Worm (Caenorhabditis elegans) whole organism, L1 larva: ENCODE data around the gene mcm-2.
A peak's percentile ranks its signal among the peaks of the same experiment; 100 is the strongest.

Experiments used
- C04F5.9 ChIP-seq: sonication (generic microtip); optimal IDR thresholded peaks from 2 replicates; lab custom pipeline; 2016; ENCODE audit warnings: missing genetic modification characterization, missing compliant biosample characterization
- C16A3.4 ChIP-seq: fragments of 150-350 bp; optimal IDR thresholded peaks from 2 replicates; lab custom pipeline; 2014; ENCODE audit warnings: missing biosample characterization, missing genetic modification characterization
- Y116A8C.19 ChIP-seq: sonication (generic microtip); optimal IDR thresholded peaks from 2 replicates; lab custom pipeline; 2016; ENCODE audit warnings: missing compliant biosample characterization, missing genetic modification characterization, borderline replicate concordance
- aha-1 ChIP-seq: fragments of 150-350 bp; optimal IDR thresholded peaks from 2 replicates; lab custom pipeline; 2014; ENCODE audit warnings: missing biosample characterization, missing genetic modification characterization
- alr-1 ChIP-seq: fragments of 200-800 bp; sonication (Bioruptor generic); optimal IDR thresholded peaks from 2 replicates; lab custom pipeline; 2018; ENCODE audit warnings: borderline replicate concordance, mild to moderate bottlenecking, missing genetic modification characterization, missing compliant biosample characterization
- aly-2 ChIP-seq: fragments of 150-350 bp; optimal IDR thresholded peaks from 2 replicates; lab custom pipeline; 2014; ENCODE audit warnings: missing biosample characterization, missing genetic modification characterization
- ama-1 ChIP-seq: fragments of 150-350 bp; optimal IDR thresholded peaks from 2 replicates; lab custom pipeline; 2014
- ceh-88 ChIP-seq: fragments of 200-800 bp; sonication (Bioruptor generic); IDR thresholded peaks from 2 replicates; pipeline ENCODE4 v1.3.6; 2022; ENCODE audit warnings: missing genetic modification characterization, missing compliant biosample characterization
- ces-1 ChIP-seq: fragments of 150-350 bp; optimal IDR thresholded peaks from 2 replicates; lab custom pipeline; 2014; ENCODE audit warnings: missing biosample characterization, missing genetic modification reagents, missing genetic modification characterization
- dpl-1 ChIP-seq, 3 experiments: fragments of 150-350 bp in 2 of 3; sonication (generic microtip) in 1 of 3; optimal IDR thresholded peaks; 2 replicates each; lab custom pipeline; 2014 to 2017; ENCODE audit warnings: missing biosample characterization in 3 of 3, missing genetic modification characterization in 3 of 3, missing genetic modification reagents in 3 of 3
- dsc-1 ChIP-seq: sonication (generic microtip); optimal IDR thresholded peaks from 2 replicates; lab custom pipeline; 2016; ENCODE audit warnings: mild to moderate bottlenecking, missing genetic modification characterization, missing compliant biosample characterization
- efl-1 ChIP-seq, 4 experiments: fragments of 150-350 bp; optimal IDR thresholded peaks in 3 of 4; peaks in 1 of 4; 1 replicate in 1 of 4; 2 replicates in 3 of 4; lab custom pipeline; 2014; ENCODE audit warnings: missing biosample characterization in 2 of 4, missing genetic modification characterization in 2 of 4, missing genetic modification reagents in 2 of 4
- elt-2 ChIP-seq: sonication (generic microtip); optimal IDR thresholded peaks from 2 replicates; lab custom pipeline; 2016; ENCODE audit warnings: missing genetic modification characterization, mild to moderate bottlenecking, inconsistent platforms, missing compliant biosample characterization, missing genetic modification reagents
- fkh-10 ChIP-seq: sonication (generic microtip); optimal IDR thresholded peaks from 2 replicates; lab custom pipeline; 2017; ENCODE audit warnings: missing biosample characterization, missing genetic modification reagents, missing genetic modification characterization
- fkh-4 ChIP-seq: sonication (generic microtip); optimal IDR thresholded peaks from 2 replicates; lab custom pipeline; 2016; ENCODE audit warnings: missing compliant biosample characterization, missing genetic modification characterization, borderline replicate concordance
- grh-1 ChIP-seq: fragments of 200-800 bp; sonication (Bioruptor generic); IDR thresholded peaks from 2 replicates; pipeline ENCODE4 v1.3.6; 2022; ENCODE audit warnings: missing genetic modification reagents, missing genetic modification characterization, missing compliant biosample characterization
- hlh-17 ChIP-seq: fragments of 200-800 bp; sonication (Bioruptor generic); optimal IDR thresholded peaks from 2 replicates; lab custom pipeline; 2018; ENCODE audit warnings: missing genetic modification characterization, mild to moderate bottlenecking, missing compliant biosample characterization, moderate library complexity, borderline replicate concordance
- hlh-4 ChIP-seq: sonication (generic microtip); optimal IDR thresholded peaks from 2 replicates; lab custom pipeline; 2016; ENCODE audit warnings: mild to moderate bottlenecking, missing genetic modification characterization, missing compliant biosample characterization
- irx-1 ChIP-seq: sonication (generic microtip); optimal IDR thresholded peaks from 2 replicates; lab custom pipeline; 2016; ENCODE audit warnings: missing genetic modification characterization, missing compliant biosample characterization
- isw-1 ChIP-seq: fragments of 200-800 bp; sonication (Bioruptor generic); IDR thresholded peaks from 2 replicates; pipeline ENCODE4 v1.3.6; 2022; ENCODE audit warnings: missing genetic modification characterization, missing compliant biosample characterization
- jun-1 ChIP-seq: fragments of 150-350 bp; optimal IDR thresholded peaks from 2 replicates; lab custom pipeline; 2014; ENCODE audit warnings: missing biosample characterization, missing genetic modification reagents, missing genetic modification characterization
- lsy-2 ChIP-seq, 2 experiments: fragments of 150-350 bp; optimal IDR thresholded peaks; 2 replicates each; lab custom pipeline; 2014; ENCODE audit warnings: missing biosample characterization in 2 of 2, missing genetic modification characterization in 2 of 2
- mab-9 ChIP-seq: fragments of 200-800 bp; sonication (Bioruptor generic); IDR thresholded peaks from 2 replicates; pipeline ENCODE4 v1.3.6; 2022; ENCODE audit warnings: missing genetic modification reagents, missing genetic modification characterization, missing compliant biosample characterization
- mdl-1 ChIP-seq, 2 experiments: fragments of 150-350 bp; optimal IDR thresholded peaks; 2 replicates each; lab custom pipeline; 2014 to 2017; ENCODE audit warnings: missing biosample characterization in 2 of 2, missing genetic modification characterization in 2 of 2, inconsistent platforms in 1 of 2
- mef-2 ChIP-seq: fragments of 150-350 bp; optimal IDR thresholded peaks from 2 replicates; lab custom pipeline; 2014; ENCODE audit warnings: missing biosample characterization, missing genetic modification characterization
- nhr-12 ChIP-seq: sonication (generic microtip); optimal IDR thresholded peaks from 2 replicates; lab custom pipeline; 2017; ENCODE audit warnings: missing biosample characterization, missing genetic modification characterization
- nhr-47 ChIP-seq: sonication (generic microtip); optimal IDR thresholded peaks from 2 replicates; lab custom pipeline; 2016; ENCODE audit warnings: mild to moderate bottlenecking, missing genetic modification characterization, moderate library complexity, missing compliant biosample characterization
- nhr-71 ChIP-seq: sonication (generic microtip); optimal IDR thresholded peaks from 2 replicates; lab custom pipeline; 2016; ENCODE audit warnings: mild to moderate bottlenecking, missing genetic modification characterization, moderate library complexity, missing compliant biosample characterization
- nhr-77 ChIP-seq: fragments of 150-350 bp; optimal IDR thresholded peaks from 2 replicates; lab custom pipeline; 2014; ENCODE audit warnings: missing biosample characterization, missing genetic modification characterization
- nhr-90 ChIP-seq: sonication (generic microtip); optimal IDR thresholded peaks from 2 replicates; lab custom pipeline; 2016; ENCODE audit warnings: mild to moderate bottlenecking, missing genetic modification characterization, missing compliant biosample characterization; ENCODE audit not compliant: poor library complexity
- pag-3 ChIP-seq: sonication (generic microtip); optimal IDR thresholded peaks from 2 replicates; lab custom pipeline; 2017; ENCODE audit warnings: missing genetic modification characterization, mild to moderate bottlenecking, missing compliant biosample characterization, antibody characterized with exemption, borderline replicate concordance; ENCODE audit not compliant: insufficient read depth
- pax-3 ChIP-seq: fragments of 200-800 bp; sonication (Bioruptor generic); optimal IDR thresholded peaks from 2 replicates; lab custom pipeline; 2018; ENCODE audit warnings: mild to moderate bottlenecking, missing genetic modification characterization, moderate library complexity, missing compliant biosample characterization
- rnt-1 ChIP-seq: sonication (generic microtip); optimal IDR thresholded peaks from 2 replicates; lab custom pipeline; 2016; ENCODE audit warnings: mild to moderate bottlenecking, missing genetic modification characterization, moderate library complexity, missing compliant biosample characterization
- snu-23 ChIP-seq: sonication (generic microtip); optimal IDR thresholded peaks from 2 replicates; lab custom pipeline; 2016; ENCODE audit warnings: missing genetic modification characterization, missing compliant biosample characterization
- zip-4 ChIP-seq: fragments of 200-800 bp; sonication (Bioruptor generic); optimal IDR thresholded peaks from 2 replicates; lab custom pipeline; 2018; ENCODE audit warnings: mild to moderate bottlenecking, missing genetic modification characterization, moderate library complexity, missing compliant biosample characterization
- ztf-11 ChIP-seq, 2 experiments: sonication (generic microtip); optimal IDR thresholded peaks; 2 replicates each; lab custom pipeline; 2016 to 2017; ENCODE audit warnings: missing genetic modification characterization in 2 of 2, missing biosample characterization in 1 of 2, missing compliant biosample characterization in 1 of 2
- ztf-4 ChIP-seq: fragments of 150-350 bp; optimal IDR thresholded peaks from 2 replicates; lab custom pipeline; 2014; ENCODE audit warnings: missing biosample characterization, missing genetic modification characterization

The mcm-2 gene

DNA sequence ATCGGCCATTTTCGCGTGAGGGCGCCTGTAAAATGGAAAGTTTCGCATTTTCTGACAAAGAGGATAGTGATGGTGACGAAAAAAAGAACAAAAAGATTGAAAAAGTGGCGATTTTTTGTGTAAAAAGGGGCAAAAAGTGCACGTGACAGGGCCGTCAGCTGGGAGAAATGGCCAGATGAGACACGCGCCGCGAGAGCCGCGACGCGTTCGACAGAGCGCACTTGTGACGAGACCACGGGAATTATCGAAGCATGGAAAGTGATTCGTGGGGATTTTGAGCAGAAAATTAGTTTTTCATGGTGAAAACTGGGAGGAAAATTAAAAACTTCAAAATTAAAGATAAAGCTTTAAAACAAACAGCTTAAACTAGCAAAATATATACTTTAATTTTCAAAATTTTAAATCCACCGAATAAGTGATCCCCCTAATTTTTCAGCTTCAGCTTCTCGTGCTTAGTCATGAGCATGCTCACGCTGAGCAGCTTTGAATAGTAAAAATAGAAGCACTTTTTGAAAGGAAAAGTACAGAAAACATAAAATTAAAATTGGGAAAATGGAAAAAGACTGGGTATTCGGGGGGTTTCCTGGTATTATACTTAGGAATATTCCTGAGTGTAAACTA, 38.8 kb downstream of the mcm-2 start, which contains the start of gene W03C9.5 (continued):
- TF ChIP-seq hlh-17 (GFP tag; lab: Kevin White, UChicago) = no peak
- TF ChIP-seq nhr-77 = peak; percentile 90
- TF ChIP-seq ztf-11 (tag; optimal IDR thresholded peaks at IDR 0.05; lab: Kevin White, UChicago) = peak in 1 of 2 experiments; percentile 91
- TF ChIP-seq snu-23 (GFP tag; lab: Kevin White, UChicago) = peak; percentile 98
- peak in 1 of 2 experiments; percentile 98 for TF ChIP-seq mdl-1 (tag; optimal IDR thresholded peaks at IDR 0.05; lab: Kevin White, UChicago)
- TF ChIP-seq alr-1 (tag; lab: Kevin White, UChicago) = no peak
- TF ChIP-seq fkh-4 (tag; lab: Kevin White, UChicago) = peak; percentile 46
- peak; percentile 68 for TF ChIP-seq aly-2 (tag; lab: Kevin White, UChicago)
- peak; percentile 96 for TF ChIP-seq nhr-47 (tag; lab: Kevin White, UChicago)
- TF ChIP-seq mef-2 (tag; lab: Kevin White, UChicago) = peak; percentile 75
- TF ChIP-seq pax-3 (tag; lab: Kevin White, UChicago) = peak; percentile 96
- TF ChIP-seq nhr-71 (tag; lab: Kevin White, UChicago) = peak; percentile 98
- TF ChIP-seq nhr-90 (tag; lab: Kevin White, UChicago) = peak; percentile 94
- TF ChIP-seq ztf-4 (tag; lab: Kevin White, UChicago) = peak; percentile 82

DNA sequence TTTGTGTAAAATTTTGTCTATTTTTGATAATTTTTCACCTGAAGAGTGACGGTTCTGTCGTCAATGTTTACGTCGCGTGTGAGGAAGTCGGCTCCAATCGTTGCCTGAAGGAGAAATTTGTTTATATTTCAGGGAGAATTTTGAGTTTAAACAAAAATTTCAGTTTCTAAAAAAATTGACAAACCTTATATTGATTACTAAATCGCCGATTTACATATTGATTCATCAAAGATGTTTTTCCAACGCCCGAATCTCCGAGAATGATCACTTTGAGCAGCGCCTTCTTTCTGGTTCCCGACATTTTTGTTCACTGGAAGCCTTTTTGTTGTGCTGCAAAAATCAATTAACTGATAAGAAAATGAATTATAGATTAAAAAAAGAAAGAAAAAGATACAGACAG, 39.8 kb downstream of the mcm-2 start, which contains the start of gene rab-7:
TSS of gene rab-7 (minus strand) at position 330 of the 400 bp plus-strand sequence.
- TF ChIP-seq nhr-47 (tag; lab: Kevin White, UChicago) = peak; percentile 10
- TF ChIP-seq lsy-2 (tag; optimal IDR thresholded peaks at IDR 0.05; lab: Kevin White, UChicago) = peak in 1 of 2 experiments; percentile 2
- no peak for TF ChIP-seq pag-3 (tag; lab: Kevin White, UChicago)
- TF ChIP-seq isw-1 (GFP tag; lab: Robert Waterston, UW) = no peak
- peak; percentile 73 for TF ChIP-seq ama-1 (lab: Kevin White, UChicago)
- TF ChIP-seq snu-23 (GFP tag; lab: Kevin White, UChicago) = no peak
- no peak for TF ChIP-seq pax-3 (tag; lab: Kevin White, UChicago)
- TF ChIP-seq mab-9 (GFP tag; lab: Robert Waterston, UW) = no peak
- peak; percentile 32 for TF ChIP-seq nhr-71 (tag; lab: Kevin White, UChicago)
- TF ChIP-seq ces-1 (GFP tag; lab: Kevin White, UChicago) = no peak
- no peak for TF ChIP-seq ceh-88 (GFP tag; lab: Robert Waterston, UW)
- TF ChIP-seq jun-1 (tag; lab: Kevin White, UChicago) = no peak
- no peak for TF ChIP-seq efl-1 (optimal IDR thresholded peaks at IDR 0.05; lab: Kevin White, UChicago)
- peak in 1 of 2 experiments; percentile 92 for TF ChIP-seq efl-1 (GFP tag; optimal IDR thresholded peaks at IDR 0.05 in 1 of 2; lab: Kevin White, UChicago)
- no peak for TF ChIP-seq irx-1
- peak; percentile 54 for TF ChIP-seq elt-2 (tag; lab: Kevin White, UChicago)
- peak; percentile 6 for TF ChIP-seq dsc-1 (tag; lab: Kevin White, UChicago)

DNA sequence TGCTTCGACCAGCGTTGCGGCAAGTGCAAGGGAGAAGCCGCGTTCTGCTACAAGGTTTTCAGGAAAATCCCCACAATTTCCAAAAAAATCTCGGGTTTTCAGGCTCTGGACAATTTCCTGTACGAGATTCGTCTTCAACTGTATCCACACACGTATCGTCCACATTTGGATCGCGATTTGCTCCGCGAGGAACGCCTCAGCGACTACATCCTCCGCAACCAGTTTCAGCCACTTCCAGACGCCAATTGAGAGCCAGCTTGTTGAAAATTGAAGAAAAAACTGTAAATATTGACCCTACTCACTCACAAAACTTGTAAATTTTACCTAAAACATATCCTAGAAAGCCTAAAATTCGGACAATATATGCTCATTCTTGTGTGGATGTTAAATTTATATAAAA, 41.6 kb downstream of the mcm-2 start:
- TF ChIP-seq zip-4 (no peak), ama-1 (lab: Kevin White, UChicago) (peak; percentile 47), efl-1 (optimal IDR thresholded peaks at IDR 0.05; lab: Kevin White, UChicago) (no peak), efl-1 (GFP tag; optimal IDR thresholded peaks at IDR 0.05 in 1 of 2; lab: Kevin White, UChicago) (peak in 1 of 2 experiments; percentile 87), pax-3 (tag; lab: Kevin White, UChicago) (no peak), nhr-71 (tag; lab: Kevin White, UChicago) (peak; percentile 14), rnt-1 (tag; lab: Kevin White, UChicago) (peak; percentile 8)
- TF ChIP-seq, all 84 proteins: peak for 4

DNA sequence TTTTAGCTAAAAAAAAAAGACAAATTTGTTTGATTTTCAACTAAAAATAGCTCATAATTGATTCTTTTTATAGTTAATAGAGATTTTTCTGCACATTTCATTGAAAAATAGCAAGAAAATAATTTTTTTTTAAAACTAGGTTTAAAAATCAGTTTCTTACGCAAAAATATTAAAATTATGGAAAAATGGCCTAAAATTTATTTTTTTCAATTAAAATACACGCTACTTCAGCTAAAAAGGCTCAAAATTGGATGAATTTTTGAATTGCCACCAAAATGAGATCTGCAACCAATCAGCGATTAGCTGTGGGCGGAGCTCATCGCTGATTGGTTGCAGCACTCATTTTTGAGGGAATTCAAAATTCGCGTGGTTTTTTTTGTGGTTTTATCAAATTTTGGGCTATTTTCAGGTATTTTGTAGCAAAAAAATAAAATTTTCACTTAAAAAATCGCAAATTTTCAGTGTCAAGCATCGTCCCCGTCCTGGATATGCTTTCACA, 43.2 kb downstream of the mcm-2 start:
- TF ChIP-seq fkh-10 (GFP tag; lab: Kevin White, UChicago) = no peak
- TF ChIP-seq hlh-4 (tag; lab: Kevin White, UChicago) = no peak
- no peak for TF ChIP-seq pax-3 (tag; lab: Kevin White, UChicago)
- TF ChIP-seq grh-1 = no peak
- no peak for TF ChIP-seq C04F5.9 (tag; lab: Kevin White, UChicago)
- no peak for TF ChIP-seq nhr-90 (tag; lab: Kevin White, UChicago)
- no peak for TF ChIP-seq C16A3.4 (tag; lab: Kevin White, UChicago)
- peak in 1 of 3 experiments; percentile 8 for TF ChIP-seq dpl-1 (GFP tag; optimal IDR thresholded peaks at IDR 0.05; lab: Kevin White, UChicago)
- TF ChIP-seq efl-1 (optimal IDR thresholded peaks at IDR 0.05; lab: Kevin White, UChicago) = no peak
- peak; percentile 55 to 91 for TF ChIP-seq efl-1 (GFP tag; optimal IDR thresholded peaks at IDR 0.05 in 1 of 2; lab: Kevin White, UChicago)
- TF ChIP-seq nhr-12 = no peak
- no peak for TF ChIP-seq Y116A8C.19 (tag; lab: Kevin White, UChicago)
- TF ChIP-seq nhr-47 (tag; lab: Kevin White, UChicago) = no peak
- no peak for TF ChIP-seq mab-9 (GFP tag; lab: Robert Waterston, UW)
- no peak for TF ChIP-seq aha-1 (tag; lab: Kevin White, UChicago)
- no peak for TF ChIP-seq nhr-71 (tag; lab: Kevin White, UChicago)
